Fruit fly (Drosophila melanogaster) Kc167 (cell line): ENCODE results near the gene CG16719.

Experiments used
- Sin3A ChIP-seq: fragments of >200 bp; optimal IDR thresholded peaks from 2 replicates; lab custom pipeline; 2018; ENCODE audit warnings: missing external identifiers
- insv ChIP-seq: fragments of >200 bp; optimal IDR thresholded peaks from 3 replicates; lab custom pipeline; 2018; ENCODE audit warnings: missing external identifiers

dm6 chr3L:9733563-9733962, 48.6 kb downstream of the CG16719 start, which contains the start of gene CG6749:
- TF ChIP-seq Sin3A (lab: Kevin White, UChicago) (no peak), insv (lab: Kevin White, UChicago) (no peak)
